Worm (Caenorhabditis elegans) whole organism, L4/young adult: ENCODE measurements around the gene str-2.

ENCODE experiments used
- W03F9.2 ChIP-seq: fragments of 150-350 bp; optimal IDR thresholded peaks from 2 replicates; lab custom pipeline; 2014; ENCODE audit warnings: missing biosample characterization, missing genetic modification characterization
- dao-5 ChIP-seq: sonication (generic microtip); optimal IDR thresholded peaks from 2 replicates; lab custom pipeline; 2016; ENCODE audit warnings: missing genotype, missing genetic modification characterization, moderate library complexity, missing compliant biosample characterization
- him-1 ChIP-seq: sonication (generic microtip); optimal IDR thresholded peaks from 2 replicates; lab custom pipeline; 2016; ENCODE audit warnings: missing genotype, missing genetic modification reagents, missing genetic modification characterization, missing compliant biosample characterization

Gene str-2

ce11 chrV:9824149-9824548, at the start of gene str-2:
TSS of gene str-2 (minus strand) at chrV:9824249.
- TF ChIP-seq him-1 (tag; lab: Kevin White, UChicago) (no peak), dao-5 (tag; lab: Kevin White, UChicago) (no peak), W03F9.2 (tag; lab: Kevin White, UChicago) (no peak)

- TF ChIP-seq dao-5 (tag; lab: Kevin White, UChicago) (no peak), him-1 (tag; lab: Kevin White, UChicago) (no peak), W03F9.2 (tag; lab: Kevin White, UChicago) (no peak)
These were observed 47.3 kb upstream of the str-2 start, which contains the start of gene srab-18 for ce11 chrV:9871339-9871738. TSS of gene srab-18 (minus strand) at chrV:9871439.

ce11 chrV:9868311-9868710, 44.3 kb upstream of the str-2 start, which contains the start of gene srab-17:
TSS of gene srab-17 (minus strand) at chrV:9868411.
- TF ChIP-seq dao-5 (tag; lab: Kevin White, UChicago) (no peak), him-1 (tag; lab: Kevin White, UChicago) (no peak), W03F9.2 (tag; lab: Kevin White, UChicago) (no peak)

ce11 chrV:9860337-9860736, 36.3 kb upstream of the str-2 start:
- TF ChIP-seq W03F9.2 (tag; lab: Kevin White, UChicago): no peak
- no peak for TF ChIP-seq him-1 (tag; lab: Kevin White, UChicago)
- no peak for TF ChIP-seq dao-5 (tag; lab: Kevin White, UChicago)

DNA sequence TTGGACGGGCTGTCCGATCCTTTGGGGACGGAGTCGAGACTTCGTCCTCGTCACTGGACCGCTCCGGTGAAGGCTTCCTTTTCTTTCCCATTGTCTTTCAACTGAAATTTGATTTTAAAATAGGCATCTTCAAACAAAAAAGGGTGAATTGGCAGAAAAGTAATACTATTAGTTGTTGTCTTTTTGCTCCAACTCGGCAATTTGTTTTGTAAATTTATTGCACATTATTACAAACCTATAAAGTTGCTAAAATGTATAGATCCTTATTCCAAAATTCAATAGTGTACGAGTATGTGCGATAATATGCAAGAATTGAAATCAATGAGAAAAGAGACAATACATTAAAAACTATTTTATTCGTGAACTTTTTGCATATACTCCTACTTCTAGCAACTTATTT, 35.8 kb upstream of the str-2 start, which contains the start of gene lsy-12:
TSS of gene lsy-12 (minus strand) at position 101 of the 400 bp plus-strand sequence.
- TF ChIP-seq W03F9.2 (tag; lab: Kevin White, UChicago) (no peak), him-1 (tag; lab: Kevin White, UChicago) (no peak), dao-5 (tag; lab: Kevin White, UChicago) (no peak)

ce11 chrV:9856978-9857377, 32.9 kb upstream of the str-2 start:
- no peak for TF ChIP-seq him-1 (tag; lab: Kevin White, UChicago)
- no peak for TF ChIP-seq W03F9.2 (tag; lab: Kevin White, UChicago)
- TF ChIP-seq dao-5 (tag; lab: Kevin White, UChicago): no peak

DNA sequence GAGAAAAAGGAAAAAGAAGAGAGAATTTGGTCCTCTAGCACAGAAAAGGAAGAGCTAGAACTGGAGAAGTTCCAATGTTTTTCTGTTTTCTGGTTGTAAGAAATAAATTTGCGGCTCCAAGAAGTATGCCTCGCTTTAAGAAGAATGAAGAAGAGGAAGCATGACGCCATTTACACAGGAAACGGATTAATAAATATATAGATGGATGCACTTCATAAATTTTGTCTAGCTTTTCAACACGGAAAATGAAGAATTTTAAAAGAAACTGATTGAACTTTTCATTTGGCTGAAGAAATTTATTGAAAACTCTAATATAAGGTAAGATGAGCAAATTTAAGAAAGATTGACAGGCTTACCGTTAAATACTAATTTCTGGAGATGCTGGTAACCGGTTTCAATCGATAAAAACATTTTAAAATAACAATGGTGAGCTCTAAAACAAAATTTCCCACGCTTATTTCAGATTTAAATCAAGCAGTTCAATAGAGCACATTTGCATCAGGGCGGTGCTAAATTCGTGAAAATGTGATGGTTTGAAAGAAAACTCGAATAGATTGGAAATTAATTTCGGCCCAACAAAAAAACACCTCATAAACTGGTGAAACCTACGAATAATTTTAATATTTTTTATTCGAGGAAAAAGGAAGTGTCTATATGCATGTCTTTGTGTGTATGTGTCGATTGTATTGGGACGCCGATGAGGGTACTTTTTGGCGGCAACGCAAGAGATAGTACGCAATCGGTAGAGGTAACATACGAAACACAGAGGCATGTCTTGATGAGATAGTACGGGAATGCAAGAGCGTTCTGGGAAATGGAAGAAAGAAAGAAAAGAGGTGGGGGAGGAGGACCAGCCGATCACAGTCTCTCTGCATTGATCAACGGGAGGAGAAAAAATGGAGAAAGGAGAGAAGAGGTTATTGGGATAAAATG, 32.1 kb upstream of the str-2 start:
- no peak for TF ChIP-seq him-1 (tag; lab: Kevin White, UChicago)
- TF ChIP-seq dao-5 (tag; lab: Kevin White, UChicago): no peak
- TF ChIP-seq W03F9.2 (tag; lab: Kevin White, UChicago): no peak

DNA sequence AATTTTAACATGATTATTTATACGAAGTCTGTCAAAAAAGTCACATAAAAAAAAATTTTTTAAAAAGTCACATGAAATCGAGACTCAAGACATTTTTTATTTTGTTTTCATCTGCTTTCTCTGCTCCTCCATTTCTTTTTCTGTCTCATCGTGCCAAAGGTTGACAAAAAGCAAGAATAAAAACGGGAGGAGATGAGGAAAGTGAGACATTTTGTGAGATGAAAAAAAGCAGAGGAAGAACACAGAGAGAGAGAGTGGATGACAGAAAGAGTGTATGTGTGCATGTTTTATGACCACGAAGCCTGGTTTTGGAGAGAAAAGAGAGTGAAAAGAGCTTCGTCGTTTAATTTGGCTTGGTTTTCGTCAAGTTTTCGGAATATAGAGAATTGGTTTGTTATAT, 29.8 kb upstream of the str-2 start:
- TF ChIP-seq him-1 (tag; lab: Kevin White, UChicago) (no peak), W03F9.2 (tag; lab: Kevin White, UChicago) (no peak), dao-5 (tag; lab: Kevin White, UChicago) (no peak)

DNA sequence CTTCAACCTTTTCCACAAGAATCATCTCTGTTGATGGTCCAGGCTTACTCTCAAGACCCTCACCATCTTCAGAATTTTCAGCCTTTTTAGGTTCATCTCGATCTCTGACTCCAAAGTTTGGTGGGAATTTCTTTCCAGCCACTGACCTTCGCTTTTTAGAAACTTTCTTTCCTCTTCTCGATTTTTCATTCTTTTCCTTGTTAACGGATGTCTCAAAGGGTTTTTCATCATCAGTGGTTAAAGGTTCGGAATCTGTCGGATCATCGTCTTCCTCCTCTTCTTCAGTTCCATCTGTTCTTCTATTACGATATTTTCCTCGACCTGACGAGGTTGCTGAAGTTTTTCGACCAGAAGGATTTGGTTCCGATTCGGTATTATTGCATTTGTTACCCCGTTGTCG, 24.5 kb upstream of the str-2 start:
- TF ChIP-seq dao-5 (tag; lab: Kevin White, UChicago): no peak
- no peak for TF ChIP-seq him-1 (tag; lab: Kevin White, UChicago)
- TF ChIP-seq W03F9.2 (tag; lab: Kevin White, UChicago): no peak

DNA sequence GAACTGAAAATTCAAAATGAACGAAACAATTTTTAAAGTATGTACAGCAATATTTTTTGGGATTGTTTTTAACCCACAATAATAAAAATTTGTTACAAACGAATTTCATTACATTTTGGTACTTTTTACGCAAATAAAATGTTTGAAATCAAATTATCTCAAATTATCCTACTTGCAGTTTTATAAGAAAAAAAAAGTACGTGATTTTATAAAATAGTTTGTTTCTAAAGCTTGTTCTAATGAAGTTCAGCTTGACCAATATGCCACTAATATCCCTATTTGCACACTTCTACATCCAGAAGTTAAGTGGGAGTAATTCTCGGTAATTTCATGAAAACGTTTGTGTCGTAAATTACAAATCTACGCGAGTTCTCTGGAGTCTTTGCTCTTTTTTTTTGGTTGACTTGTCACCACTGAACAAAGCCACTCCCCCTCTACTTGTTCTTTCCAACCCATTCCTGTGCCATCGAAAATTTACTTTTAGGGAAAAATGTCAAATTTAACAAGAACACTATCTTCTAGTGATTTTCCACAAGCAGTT, 19.4 kb upstream of the str-2 start, which contains the start of gene sru-8:
TSS of gene sru-8 (plus strand) at position 491 of the 541 bp plus-strand sequence.
- no peak for TF ChIP-seq him-1 (tag; lab: Kevin White, UChicago)
- TF ChIP-seq dao-5 (tag; lab: Kevin White, UChicago): no peak
- TF ChIP-seq W03F9.2 (tag; lab: Kevin White, UChicago): no peak

DNA sequence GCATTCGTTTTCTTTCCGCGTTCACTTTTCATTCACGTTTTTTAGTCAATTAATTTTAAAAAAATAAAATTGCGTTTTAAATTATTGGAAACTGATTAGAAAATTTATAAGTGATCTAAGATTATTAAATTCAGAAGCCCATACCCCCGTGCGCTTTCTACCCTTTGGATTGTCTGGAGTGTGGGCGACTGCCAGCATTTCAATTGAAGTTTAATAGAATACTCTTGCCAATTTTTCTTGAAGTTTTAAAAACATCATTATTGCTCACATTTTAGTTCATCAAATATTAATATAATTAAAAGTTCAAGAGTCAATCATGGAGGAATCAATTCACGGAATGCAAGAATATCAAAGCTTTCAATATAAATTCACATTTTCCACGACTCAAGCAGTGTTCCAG, 17.3 kb upstream of the str-2 start, which contains the start of gene sru-36:
TSS of gene sru-36 (plus strand) at position 301 of the 400 bp plus-strand sequence.
- TF ChIP-seq W03F9.2 (tag; lab: Kevin White, UChicago): no peak
- TF ChIP-seq dao-5 (tag; lab: Kevin White, UChicago): no peak
- no peak for TF ChIP-seq him-1 (tag; lab: Kevin White, UChicago)

DNA sequence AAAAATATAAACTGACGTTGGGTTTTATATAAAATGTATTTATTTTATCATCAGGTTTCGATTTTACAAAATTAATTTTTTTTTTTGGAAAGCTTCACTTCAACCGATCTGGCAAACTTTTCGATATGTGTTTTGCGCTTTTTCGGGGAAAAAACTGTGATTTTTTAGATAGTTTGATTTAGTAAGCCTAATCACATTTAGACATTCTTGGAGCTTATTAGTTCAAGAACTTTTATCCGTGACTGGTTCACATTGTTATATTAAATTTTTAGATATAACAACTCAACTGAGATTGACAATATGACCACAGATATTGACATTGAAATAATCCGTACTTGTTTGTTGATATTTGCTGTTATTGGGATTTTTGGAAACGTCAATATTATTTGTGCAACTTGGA, 13.6 kb upstream of the str-2 start, which contains the start of gene srsx-21:
TSS of gene srsx-21 (plus strand) at position 301 of the 400 bp plus-strand sequence.
- TF ChIP-seq W03F9.2 (tag; lab: Kevin White, UChicago) (no peak), dao-5 (tag; lab: Kevin White, UChicago) (no peak)

- TF ChIP-seq dao-5 (tag; lab: Kevin White, UChicago) (no peak), W03F9.2 (tag; lab: Kevin White, UChicago) (no peak), him-1 (tag; lab: Kevin White, UChicago) (no peak)
These were observed 11.9 kb upstream of the str-2 start, which contains the start of gene sru-38 for ce11 chrV:9835945-9836344. TSS of gene sru-38 (minus strand) at chrV:9836045.
